Worm (Caenorhabditis elegans): ENCODE measurements around the gene F36A4.5.

F36A4.5 gene

DNA sequence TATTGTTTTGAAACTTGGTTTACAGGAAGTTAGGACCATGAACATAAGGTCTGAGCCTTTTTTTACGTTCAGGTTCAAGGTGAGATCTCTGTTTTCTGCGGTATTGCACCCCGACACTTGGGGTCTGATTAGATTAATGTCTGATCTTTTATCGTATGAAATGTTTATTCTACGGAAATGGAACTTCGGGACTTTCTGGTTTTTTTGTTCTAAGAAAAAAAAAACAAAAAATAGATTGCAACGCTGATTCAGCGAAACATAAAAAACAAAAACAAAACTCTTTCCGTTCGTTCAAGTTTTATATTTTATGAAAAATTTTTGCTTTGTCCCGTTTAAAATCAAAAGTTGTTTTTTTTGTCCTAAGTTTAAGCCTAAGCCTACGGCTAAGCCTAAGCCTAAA lies at the start of gene F36A4.5:
Gene F36A4.5 (plus strand): TSS at position 301 of the 400 bp plus-strand sequence.
- no peak for TF ChIP-seq unc-62 (GFP tag; optimal IDR thresholded peaks at IDR 0.05)

DNA sequence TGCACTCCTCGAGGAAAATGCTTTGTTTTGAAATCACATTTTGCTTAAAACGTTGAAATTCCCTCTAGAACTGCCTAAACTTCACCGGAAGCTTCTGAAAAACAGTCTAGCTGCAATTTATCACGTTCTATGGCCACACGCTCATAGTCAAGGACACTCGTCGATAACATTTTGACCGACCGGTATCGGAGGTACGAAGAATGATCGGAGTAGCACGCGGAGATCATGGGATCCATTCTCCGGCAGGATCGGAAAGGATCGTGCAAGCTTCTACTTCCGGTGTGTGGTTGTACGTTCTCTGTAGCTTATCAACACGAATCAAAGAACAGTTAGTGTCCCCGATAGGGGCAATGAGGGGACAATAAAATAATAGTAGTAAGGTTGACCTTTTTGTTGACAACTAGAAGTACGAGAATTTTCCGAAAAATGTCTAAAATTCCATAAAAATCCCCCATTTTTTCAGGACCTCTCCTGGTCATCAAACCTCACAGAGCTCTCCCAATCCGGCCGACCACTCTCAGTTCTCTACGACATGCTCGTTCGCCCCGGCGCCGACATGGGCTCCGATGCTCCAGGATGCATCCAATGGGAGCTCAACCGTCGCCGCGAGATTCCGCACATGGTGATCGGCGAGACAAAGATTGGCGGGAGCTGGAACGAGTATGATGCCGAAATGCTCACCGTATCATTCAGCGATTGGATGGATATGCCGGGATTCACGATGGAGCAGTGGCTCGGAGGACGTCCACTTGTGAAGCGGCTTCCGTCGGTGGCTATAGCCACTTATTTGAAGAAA lies 49.0 kb upstream of the F36A4.5 start:
- TF ChIP-seq unc-62 (GFP tag; optimal IDR thresholded peaks at IDR 0.05), result no peak

DNA sequence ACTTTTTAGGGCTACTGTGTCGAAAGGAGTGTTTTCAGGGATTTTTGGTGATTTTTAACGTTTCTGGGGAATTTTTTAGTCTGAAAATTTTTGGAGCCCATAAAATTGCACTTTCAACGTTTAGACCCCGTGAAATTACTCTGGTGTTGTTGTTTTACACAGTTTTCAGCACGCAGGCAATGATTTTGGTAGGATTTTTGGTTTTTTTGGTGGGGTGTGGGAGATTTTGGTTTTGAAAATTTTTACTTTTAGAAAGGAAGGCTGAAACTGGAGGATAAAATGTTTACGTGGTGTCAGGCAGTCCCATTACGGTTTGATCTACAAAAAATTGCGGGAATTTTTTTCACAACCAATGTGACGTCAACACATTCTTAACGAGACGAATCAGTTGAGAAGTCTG lies 47.0 kb upstream of the F36A4.5 start:
- no peak for TF ChIP-seq unc-62 (GFP tag; optimal IDR thresholded peaks at IDR 0.05)

DNA sequence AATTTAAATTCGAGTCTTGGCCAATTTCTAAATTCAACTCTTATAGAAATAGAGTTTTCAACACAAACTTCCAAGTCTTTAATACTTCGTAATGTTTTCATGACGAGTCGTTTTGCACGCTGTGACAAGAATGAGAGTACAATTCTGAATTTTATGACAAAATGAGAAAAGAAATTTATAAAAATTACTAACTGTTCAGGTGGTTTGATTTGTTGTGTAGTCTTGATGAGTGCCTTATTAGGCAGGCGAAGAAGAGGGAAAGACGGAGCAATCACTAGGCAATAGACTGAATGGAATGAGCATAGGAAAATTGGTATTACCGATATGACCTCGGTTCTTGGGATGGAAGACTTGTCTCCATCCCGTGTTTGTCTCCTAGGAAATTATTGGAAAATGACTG lies 45.3 kb upstream of the F36A4.5 start, which contains the start of gene F30B5.11:
Gene F30B5.11 (minus strand): TSS at position 101 of the 400 bp plus-strand sequence.
- no peak for TF ChIP-seq unc-62 (GFP tag; optimal IDR thresholded peaks at IDR 0.05)

DNA sequence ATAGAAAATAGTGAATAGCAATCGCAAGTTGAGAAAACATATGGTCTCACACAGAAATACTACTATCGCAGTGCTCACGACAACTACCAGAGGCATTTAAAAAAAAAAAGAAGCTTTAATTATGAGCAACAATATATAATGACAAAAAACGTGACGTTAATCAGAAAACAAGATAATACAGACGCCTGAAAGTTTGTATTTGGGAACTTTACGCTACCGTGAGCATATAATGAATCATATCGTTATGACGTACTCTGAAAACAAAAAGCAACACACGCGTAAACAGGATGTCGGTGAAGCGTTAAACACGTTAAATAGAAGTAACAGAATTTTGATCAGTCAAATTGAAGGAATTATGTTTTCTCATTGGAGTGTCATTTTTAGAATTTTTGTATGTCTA lies 39.5 kb upstream of the F36A4.5 start, which contains the start of gene srbc-71:
Gene srbc-71 (minus strand): TSS at position 101 of the 400 bp plus-strand sequence.
- TF ChIP-seq unc-62 (GFP tag; optimal IDR thresholded peaks at IDR 0.05), result no peak

DNA sequence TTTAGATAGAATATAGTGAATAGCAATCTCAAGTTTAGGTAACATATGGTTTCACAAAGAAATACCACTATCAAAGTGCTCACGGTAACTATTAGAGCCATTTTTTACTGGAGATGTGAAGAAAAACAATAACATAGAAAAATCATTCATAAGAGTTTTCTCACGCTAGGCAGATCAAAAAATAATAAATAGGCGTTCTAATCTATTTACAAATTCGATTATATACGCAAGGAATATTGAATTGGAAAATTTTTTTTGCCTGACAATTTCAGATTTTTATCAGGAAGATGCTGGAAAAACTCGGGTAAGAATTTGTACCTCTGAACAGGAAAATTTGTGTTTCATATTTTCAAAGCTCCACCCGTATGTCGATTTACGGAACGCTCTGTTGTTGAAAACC lies 37.4 kb upstream of the F36A4.5 start, which contains the start of gene srbc-70:
Gene srbc-70 (minus strand): TSS at position 101 of the 400 bp plus-strand sequence.
- TF ChIP-seq unc-62 (GFP tag; optimal IDR thresholded peaks at IDR 0.05), result no peak

DNA sequence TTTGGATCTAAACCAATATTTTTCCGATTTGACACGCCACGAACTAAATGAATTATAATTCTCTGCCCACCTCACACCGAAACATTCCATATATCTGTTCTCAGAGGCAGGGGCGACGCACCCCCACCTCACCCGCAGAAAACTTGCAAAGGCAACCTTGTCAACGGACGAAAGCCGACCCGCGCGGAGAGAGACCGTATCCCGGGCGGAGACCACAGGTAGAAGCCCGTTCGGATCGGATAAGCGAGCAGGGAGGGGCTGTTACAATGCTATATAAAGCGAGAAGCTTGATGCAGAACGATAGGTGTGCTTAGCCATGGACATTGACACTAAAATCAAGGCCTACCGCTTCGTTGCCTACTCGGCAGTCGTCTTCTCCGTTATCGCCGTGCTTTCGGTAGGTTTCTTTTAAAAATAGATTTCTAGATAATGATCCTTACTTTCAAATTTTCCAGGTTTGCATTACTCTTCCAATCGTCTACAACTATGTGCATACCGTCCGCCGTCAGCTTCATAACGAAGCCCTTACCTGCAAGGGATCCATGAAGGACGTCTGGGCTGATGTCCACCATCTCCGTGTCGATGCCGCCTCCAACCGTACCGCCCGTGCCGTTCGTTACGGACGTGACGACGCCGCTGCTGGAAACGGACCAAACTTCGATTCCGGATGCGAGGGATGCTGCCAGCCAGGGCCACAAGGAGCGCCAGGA lies 29.9 kb upstream of the F36A4.5 start, which contains the start of the genes zipt-2.2 and dpy-13:
Gene zipt-2.2 (minus strand): TSS at position 51 of the 710 bp plus-strand sequence.
Gene dpy-13 (plus strand): TSS at position 300 of the 710 bp plus-strand sequence.
- TF ChIP-seq unc-62 (GFP tag; optimal IDR thresholded peaks at IDR 0.05), result no peak

DNA sequence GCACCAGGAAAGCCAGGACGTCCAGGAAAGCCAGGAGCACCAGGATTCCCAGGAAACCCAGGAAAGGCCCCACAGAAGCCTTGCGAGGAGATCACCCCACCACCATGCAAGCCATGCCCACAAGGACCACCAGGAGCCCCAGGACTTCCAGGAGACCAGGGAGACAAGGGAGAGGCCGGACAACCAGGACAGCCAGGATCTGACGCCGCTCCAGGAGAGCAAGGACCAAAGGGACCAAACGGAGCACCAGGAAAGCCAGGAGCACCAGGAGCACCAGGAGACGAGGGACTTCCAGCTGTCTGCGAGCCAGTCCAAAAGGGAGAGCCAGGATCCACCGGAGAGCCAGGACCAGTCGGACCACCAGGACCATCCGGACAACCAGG lies 29.3 kb upstream of the F36A4.5 start:
- no peak for TF ChIP-seq unc-62 (GFP tag; optimal IDR thresholded peaks at IDR 0.05)

DNA sequence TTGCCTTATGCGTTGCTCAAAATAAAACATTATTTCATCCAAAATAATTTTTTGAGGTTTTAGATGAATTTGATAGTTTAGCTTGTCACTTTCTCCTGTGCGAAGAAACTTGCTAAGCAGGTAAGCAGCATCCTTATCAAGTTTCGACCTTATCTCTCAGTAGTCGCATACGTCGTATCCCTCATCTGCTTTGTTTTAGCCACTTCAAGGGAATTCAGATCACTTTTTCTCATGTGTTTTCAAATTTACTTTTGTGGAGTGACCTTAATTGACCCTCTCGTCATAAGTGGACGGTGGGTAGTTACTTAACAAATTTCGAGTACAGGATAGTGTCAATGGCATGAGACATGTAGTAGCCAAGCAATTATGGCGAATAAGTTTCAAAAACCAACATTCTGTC lies 28.7 kb upstream of the F36A4.5 start:
- TF ChIP-seq unc-62 (GFP tag; optimal IDR thresholded peaks at IDR 0.05), result no peak

DNA sequence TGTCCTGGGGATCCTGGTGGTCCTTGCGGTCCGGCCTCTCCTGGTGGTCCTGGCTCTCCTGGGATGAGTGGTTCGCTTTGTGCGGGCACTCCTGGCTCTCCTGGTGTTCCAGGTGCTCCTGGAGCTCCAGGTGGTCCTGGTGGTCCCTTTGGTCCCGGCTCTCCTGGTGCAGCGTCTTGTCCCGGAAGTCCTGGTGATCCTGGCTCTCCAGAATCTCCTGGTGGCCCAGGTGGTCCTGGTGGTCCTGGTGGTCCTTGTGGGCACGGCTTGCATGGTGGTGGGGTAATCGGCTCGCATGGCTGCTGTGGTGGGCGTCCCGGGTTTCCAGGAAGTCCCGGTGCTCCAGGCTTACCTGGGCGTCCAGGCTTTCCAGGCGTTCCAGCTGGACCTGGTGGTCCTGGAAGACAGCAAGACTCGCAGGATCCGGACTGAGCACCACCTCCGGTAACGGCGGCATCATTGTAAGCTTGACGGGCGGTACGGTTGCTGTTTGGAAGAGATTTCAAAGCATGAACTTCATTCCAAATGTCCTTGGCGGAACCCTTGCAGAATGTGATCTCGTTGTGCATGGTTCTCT lies 21.4 kb upstream of the F36A4.5 start:
- TF ChIP-seq unc-62 (GFP tag; optimal IDR thresholded peaks at IDR 0.05), result no peak

DNA sequence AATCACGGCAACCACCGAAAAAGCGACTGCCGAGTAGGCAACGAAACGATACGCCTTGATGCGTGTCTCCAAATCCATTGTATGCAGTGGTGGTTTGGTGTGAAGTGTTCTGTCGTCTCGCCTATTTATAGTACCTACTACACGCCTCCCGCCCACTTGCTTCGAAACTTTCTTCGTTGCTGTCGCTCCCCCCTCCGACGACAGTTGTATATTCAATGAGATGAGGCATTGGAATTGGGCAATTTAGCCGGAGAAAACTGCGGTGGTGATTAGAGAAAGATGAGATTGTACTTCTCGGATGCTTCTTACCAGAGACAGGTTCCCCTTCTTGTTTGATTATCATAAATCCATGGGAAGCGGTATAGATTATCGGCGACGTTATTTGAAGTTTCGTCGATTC lies 20.8 kb upstream of the F36A4.5 start, which contains the start of gene col-34:
Gene col-34 (minus strand): TSS at position 101 of the 400 bp plus-strand sequence.
- TF ChIP-seq unc-62 (GFP tag; optimal IDR thresholded peaks at IDR 0.05), result no peak

DNA sequence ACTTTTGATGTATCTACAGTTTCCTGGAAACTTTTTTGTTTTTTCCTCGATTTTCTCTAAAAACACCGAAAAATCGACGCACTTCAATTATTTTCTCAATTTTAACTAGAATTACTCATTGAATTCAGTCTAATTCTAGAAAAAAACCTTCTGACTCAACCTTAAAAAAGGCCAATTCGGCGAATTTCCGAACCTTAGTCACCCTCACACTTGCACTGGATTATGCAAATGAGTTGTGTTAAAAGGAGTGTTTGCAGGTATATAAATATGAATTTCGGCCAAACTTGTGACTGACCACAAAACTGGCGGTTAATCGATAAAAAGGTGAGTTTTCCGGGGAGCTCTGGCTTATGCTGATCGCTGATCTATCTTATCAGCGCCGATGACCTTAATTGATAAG lies 18.8 kb upstream of the F36A4.5 start, which contains the start of gene ttr-20:
Gene ttr-20 (plus strand): TSS at position 301 of the 400 bp plus-strand sequence.
- no peak for TF ChIP-seq unc-62 (GFP tag; optimal IDR thresholded peaks at IDR 0.05)

DNA sequence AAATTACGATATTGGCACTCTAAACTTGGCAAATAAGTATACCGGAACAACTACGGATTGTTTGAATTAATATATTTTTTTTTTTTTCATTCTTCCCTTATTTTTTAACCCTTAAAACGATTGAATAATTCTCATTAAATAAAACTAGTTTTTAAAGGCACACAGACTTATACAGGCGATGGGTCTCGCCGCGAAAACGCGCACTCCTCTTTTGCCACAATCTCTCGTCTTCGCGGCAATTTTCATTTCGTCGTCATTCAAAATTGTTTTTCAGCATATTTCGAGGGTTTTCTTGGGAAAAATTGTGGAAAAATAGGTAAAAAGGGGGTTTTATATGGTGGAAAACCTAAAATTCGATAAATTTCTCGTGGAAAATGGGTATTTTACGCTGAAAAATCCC lies 18.0 kb upstream of the F36A4.5 start:
- TF ChIP-seq unc-62 (GFP tag; optimal IDR thresholded peaks at IDR 0.05), result no peak

DNA sequence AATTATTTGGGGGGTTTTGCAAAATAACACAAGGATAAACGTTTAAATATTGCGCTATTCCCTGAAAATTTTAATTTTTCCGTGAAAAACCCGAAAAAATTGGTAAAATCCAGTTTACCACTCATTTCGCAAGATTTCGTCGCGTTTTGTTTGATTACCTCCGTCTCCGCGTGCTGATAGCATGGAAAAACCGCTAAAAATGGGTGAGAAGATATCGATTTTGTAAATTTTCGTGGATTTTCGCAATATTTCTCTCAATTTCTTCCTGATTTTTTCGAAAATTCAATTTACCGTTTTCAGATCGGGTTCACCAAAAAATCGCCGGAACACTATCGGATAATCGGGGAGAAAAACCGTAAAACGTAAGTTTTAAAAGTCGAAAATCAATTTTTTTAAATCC lies 17.6 kb upstream of the F36A4.5 start, which contains the start of gene ama-1:
Gene ama-1 (plus strand): TSS at position 301 of the 400 bp plus-strand sequence.
- no peak for TF ChIP-seq unc-62 (GFP tag; optimal IDR thresholded peaks at IDR 0.05)

DNA sequence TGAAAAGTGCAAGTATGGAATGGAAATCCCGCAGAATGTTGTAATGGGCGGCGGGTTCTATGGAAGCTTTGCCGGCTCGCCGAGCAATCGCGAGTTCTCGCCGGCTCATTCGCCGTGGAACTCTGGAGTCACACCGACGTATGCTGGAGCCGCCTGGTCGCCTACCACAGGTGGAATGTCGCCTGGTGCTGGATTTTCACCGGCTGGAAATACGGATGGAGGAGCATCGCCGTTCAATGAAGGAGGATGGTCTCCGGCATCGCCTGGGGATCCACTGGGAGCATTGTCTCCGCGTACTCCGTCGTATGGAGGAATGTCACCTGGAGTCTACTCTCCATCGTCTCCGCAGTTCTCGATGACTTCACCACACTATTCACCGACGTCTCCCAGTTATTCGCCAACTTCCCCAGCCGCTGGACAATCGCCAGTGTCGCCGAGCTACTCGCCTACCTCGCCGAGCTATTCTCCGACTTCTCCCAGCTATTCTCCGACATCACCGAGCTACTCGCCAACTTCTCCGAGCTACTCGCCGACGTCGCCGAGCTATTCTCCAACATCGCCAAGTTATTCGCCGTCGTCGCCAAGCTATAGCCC lies 10.2 kb upstream of the F36A4.5 start:
- TF ChIP-seq unc-62 (GFP tag; optimal IDR thresholded peaks at IDR 0.05), result no peak

DNA sequence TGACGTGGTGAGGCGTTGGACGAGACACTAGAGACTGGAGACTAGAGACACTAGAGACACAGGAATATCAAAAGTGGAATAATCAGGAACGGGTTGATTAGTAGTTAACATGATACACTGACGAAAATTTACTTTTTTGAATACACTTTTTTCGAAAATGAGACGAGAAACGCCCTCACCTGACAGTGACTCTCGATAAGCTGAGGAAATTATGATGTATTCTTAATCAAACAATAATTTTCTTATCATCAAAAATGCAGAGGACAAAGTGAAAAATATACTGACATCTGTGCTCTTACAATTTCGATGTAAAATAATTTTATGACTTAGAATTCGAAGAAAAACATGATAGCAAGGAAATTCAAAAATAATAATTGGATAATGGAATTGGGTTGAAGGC lies 5.9 kb upstream of the F36A4.5 start:
- no peak for TF ChIP-seq unc-62 (GFP tag; optimal IDR thresholded peaks at IDR 0.05)
